Worm (Caenorhabditis elegans): Measurements from ENCODE around the gene R151.8.

R151.8 gene

ce11 chrIII:7272088-7272487, 42.5 kb upstream of the R151.8 start:
- peak; percentile 43 for TF ChIP-seq aha-1 (tag)
- TF ChIP-seq lin-38 (GFP tag; IDR thresholded peaks at IDR 0.05) = no peak
- TF ChIP-seq nhr-28 (tag; optimal IDR thresholded peaks at IDR 0.05) = peak; percentile 40
- no peak for TF ChIP-seq nhr-111 (GFP tag; optimal IDR thresholded peaks at IDR 0.05)
- TF ChIP-seq nhr-76 (tag; optimal IDR thresholded peaks at IDR 0.05) = no peak
- TF ChIP-seq Y5F2A.4 (GFP tag; optimal IDR thresholded peaks at IDR 0.05) = no peak
- peak; percentile 69 for TF ChIP-seq hmg-1.1 (GFP tag; IDR thresholded peaks at IDR 0.05)
- no peak for TF ChIP-seq unc-39 (tag; optimal IDR thresholded peaks at IDR 0.05)
- TF ChIP-seq F37D6.2 (tag; optimal IDR thresholded peaks at IDR 0.05) = no peak
- no peak for TF ChIP-seq ceh-28 (tag; optimal IDR thresholded peaks at IDR 0.05)
- TF ChIP-seq gei-8 (GFP tag; optimal IDR thresholded peaks at IDR 0.05) = no peak
- no peak for TF ChIP-seq nhr-11 (tag; optimal IDR thresholded peaks at IDR 0.05)
- no peak for TF ChIP-seq fkh-10 (GFP tag; optimal IDR thresholded peaks at IDR 0.05)
- TF ChIP-seq hlh-30 (tag; optimal IDR thresholded peaks at IDR 0.05; ENCODE audit: insufficient read depth) = peak; percentile 97
- no peak for TF ChIP-seq snpc-1.2 (GFP tag; IDR thresholded peaks at IDR 0.05)
- no peak for TF ChIP-seq nhr-77 (tag; optimal IDR thresholded peaks at IDR 0.05)
- no peak for TF ChIP-seq F10B5.3 (tag; optimal IDR thresholded peaks at IDR 0.05)
- no peak for TF ChIP-seq zag-1 (tag; optimal IDR thresholded peaks at IDR 0.05)
- no peak for TF ChIP-seq daf-8 (GFP tag; IDR thresholded peaks at IDR 0.05)
- no peak for TF ChIP-seq ceh-20 (GFP tag; IDR thresholded peaks at IDR 0.05)
- no peak for TF ChIP-seq cey-2 (tag; optimal IDR thresholded peaks at IDR 0.05; ENCODE audit: borderline replicate concordance, insufficient read depth)
- no peak for TF ChIP-seq snpc-4 (tag; optimal IDR thresholded peaks at IDR 0.05)
- no peak for TF ChIP-seq ceh-44 (GFP tag; IDR thresholded peaks at IDR 0.05)
- no peak for TF ChIP-seq T26A8.4 (GFP tag; IDR thresholded peaks at IDR 0.05)
- no peak for TF ChIP-seq madf-9 (GFP tag; conservative IDR thresholded peaks at IDR 0.05)
- TF ChIP-seq pha-4 (GFP tag; IDR thresholded peaks at IDR 0.05) = no peak
- peak; percentile 87 for TF ChIP-seq pha-4 (tag; optimal IDR thresholded peaks at IDR 0.05)
- TF ChIP-seq Y105C5A.15 (GFP tag; IDR thresholded peaks at IDR 0.05) = no peak
- no peak for TF ChIP-seq mxl-2 (GFP tag; conservative IDR thresholded peaks at IDR 0.05)
- TF ChIP-seq tag-97 (GFP tag; IDR thresholded peaks at IDR 0.05) = no peak
- TF ChIP-seq lim-7 (GFP tag; IDR thresholded peaks at IDR 0.05) = no peak
- TF ChIP-seq nhr-10 (tag; optimal IDR thresholded peaks at IDR 0.05) = no peak
- TF ChIP-seq nhr-42 (GFP tag; IDR thresholded peaks at IDR 0.05) = no peak
- TF ChIP-seq lin-39 (tag; optimal IDR thresholded peaks at IDR 0.05) = no peak
- no peak for TF ChIP-seq D1046.2 (GFP tag; IDR thresholded peaks at IDR 0.05)
- TF ChIP-seq spr-1 (tag; optimal IDR thresholded peaks at IDR 0.05) = no peak
- TF ChIP-seq dmd-9 (GFP tag; IDR thresholded peaks at IDR 0.05) = no peak
- no peak for TF ChIP-seq F49E8.2 (tag; optimal IDR thresholded peaks at IDR 0.05; ENCODE audit: borderline replicate concordance)
- TF ChIP-seq daf-12 (tag; optimal IDR thresholded peaks at IDR 0.05) = no peak
- no peak for TF ChIP-seq zip-2 (tag; optimal IDR thresholded peaks at IDR 0.05)
- TF ChIP-seq lsy-2 (tag; optimal IDR thresholded peaks at IDR 0.05) = peak; percentile 5 to 68
- TF ChIP-seq T20F7.1 (GFP tag; optimal IDR thresholded peaks at IDR 0.05) = no peak
- TF ChIP-seq egl-43 (GFP tag; IDR thresholded peaks at IDR 0.05) = no peak
- no peak for TF ChIP-seq ama-1 (optimal IDR thresholded peaks at IDR 0.05)
- no peak for TF ChIP-seq set-16 (GFP tag; IDR thresholded peaks at IDR 0.05)
- TF ChIP-seq lin-1 (GFP tag; IDR thresholded peaks at IDR 0.05) = no peak
- 0 out of 2 replicates have a peak, but pooled peaks have one; percentile 37 for TF ChIP-seq zfp-3 (GFP tag; conservative IDR thresholded peaks at IDR 0.05)
- TF ChIP-seq aly-2 (tag; optimal IDR thresholded peaks at IDR 0.05) = no peak
- peak; percentile 15 for TF ChIP-seq nhr-25 (tag; optimal IDR thresholded peaks at IDR 0.05; ENCODE audit: borderline replicate concordance, insufficient read depth)
- no peak for TF ChIP-seq nhr-237 (tag; optimal IDR thresholded peaks at IDR 0.05)
- no peak for TF ChIP-seq ZK337.2 (GFP tag; IDR thresholded peaks at IDR 0.05)
- TF ChIP-seq ceh-32 (tag; optimal IDR thresholded peaks at IDR 0.05; ENCODE audit: poor library complexity) = no peak
- peak; percentile 61; the same call in 1 of the 2 replicates for TF ChIP-seq mdt-29 (GFP tag; IDR thresholded peaks at IDR 0.05)

Measured in whole organism, L4 larva.